Fruit fly (Drosophila melanogaster): Measurements from ENCODE around the gene Indy-2.

dm6 chr3R:20008372-20009051 lies 34.0 kb upstream of the Indy-2 start, which contains the start of the genes Hs6st and MED25:
- no peak for TF ChIP-seq CG8478 (optimal IDR thresholded peaks at IDR 0.05)
- TF ChIP-seq CTCF (optimal IDR thresholded peaks at IDR 0.05), result no peak
